Fruit fly (Drosophila melanogaster) whole organism, wandering third instar larva: ENCODE data around the gene CG7966.

ENCODE experiments used
- Abd-B ChIP-seq: fragments of >200 bp; optimal IDR thresholded peaks from 2 replicates; lab custom pipeline; 2017; ENCODE audit warnings: missing biosample characterization, missing genetic modification characterization
- CG32264 ChIP-seq: fragments of 200-800 bp; sonication (Bioruptor generic); optimal IDR thresholded peaks from 2 replicates; lab custom pipeline; 2016; ENCODE audit warnings: missing biosample characterization, missing genetic modification characterization
- CG9705 ChIP-seq: fragments of 200-800 bp; sonication (Bioruptor generic); optimal IDR thresholded peaks from 2 replicates; lab custom pipeline; 2018; ENCODE audit warnings: missing biosample characterization, mild to moderate bottlenecking, missing genetic modification characterization
- CrebA ChIP-seq: fragments of 200-800 bp; sonication (Bioruptor generic); optimal IDR thresholded peaks from 2 replicates; lab custom pipeline; 2016; ENCODE audit warnings: missing biosample characterization, mild to moderate bottlenecking, missing genetic modification characterization, borderline replicate concordance
- Dfd ChIP-seq: fragments of >200 bp; optimal IDR thresholded peaks from 2 replicates; lab custom pipeline; 2017; ENCODE audit warnings: missing biosample characterization, missing genetic modification characterization
- Dif ChIP-seq: fragments of 200-275, 200-300 bp; sonication (Bioruptor generic); optimal IDR thresholded peaks from 2 replicates; lab custom pipeline; 2018; ENCODE audit warnings: missing biosample characterization, missing genetic modification characterization; ENCODE audit not compliant: partially characterized antibody
- GATAd ChIP-seq: sonication (Bioruptor generic); optimal IDR thresholded peaks from 2 replicates; lab custom pipeline; 2016; ENCODE audit warnings: missing biosample characterization, missing genetic modification characterization
- HLH106 ChIP-seq: fragments of 200-800 bp; optimal IDR thresholded peaks from 3 replicates; lab custom pipeline; 2019; ENCODE audit warnings: missing biosample characterization, mild to moderate bottlenecking, missing genetic modification characterization, moderate library complexity
- Hnf4 ChIP-seq: fragments of 200-800 bp; sonication (Bioruptor generic); optimal IDR thresholded peaks from 2 replicates; lab custom pipeline; 2016; ENCODE audit warnings: missing biosample characterization, mild to moderate bottlenecking, missing genetic modification characterization
- Hr78 ChIP-seq: fragments of >200 bp; optimal IDR thresholded peaks from 2 replicates; lab custom pipeline; 2017; ENCODE audit warnings: missing biosample characterization, missing genetic modification characterization
- Hr83 ChIP-seq: fragments of 200-300 bp; sonication (Bioruptor generic); optimal IDR thresholded peaks from 2 replicates; lab custom pipeline; 2016; ENCODE audit warnings: missing biosample characterization, mild to moderate bottlenecking, missing genetic modification characterization, moderate library complexity; ENCODE audit not compliant: poor library complexity, severe bottlenecking
- Jra ChIP-seq: sonication (Bioruptor generic); optimal IDR thresholded peaks from 2 replicates; lab custom pipeline; 2016; ENCODE audit warnings: missing biosample characterization, missing genetic modification characterization
- Mio ChIP-seq: sonication (Bioruptor generic); optimal IDR thresholded peaks from 2 replicates; lab custom pipeline; 2016; ENCODE audit warnings: missing biosample characterization, missing genetic modification characterization
- Myc ChIP-seq: fragments of >200 bp; optimal IDR thresholded peaks from 2 replicates; lab custom pipeline; 2017
- N ChIP-seq: fragments of >200 bp; optimal IDR thresholded peaks from 2 replicates; lab custom pipeline; 2018; ENCODE audit warnings: missing biosample characterization, missing external identifiers, missing genetic modification characterization
- OdsH ChIP-seq: fragments of 200-800 bp; sonication (Bioruptor generic); optimal IDR thresholded peaks from 2 replicates; lab custom pipeline; 2016; ENCODE audit warnings: missing biosample characterization, mild to moderate bottlenecking, missing genetic modification characterization
- Rel ChIP-seq, 2 experiments: fragments of 200-800 bp; sonication (Bioruptor generic) in 1 of 2; optimal IDR thresholded peaks; 2 replicates in 1 of 2; 3 replicates in 1 of 2; lab custom pipeline; 2016 to 2019; ENCODE audit warnings: mild to moderate bottlenecking in 2 of 2, missing biosample characterization in 2 of 2, missing genetic modification characterization in 2 of 2, moderate library complexity in 1 of 2
- Sp1 ChIP-seq: fragments of 200-800 bp; sonication (Bioruptor generic); optimal IDR thresholded peaks from 3 replicates; lab custom pipeline; 2019; ENCODE audit warnings: missing biosample characterization, mild to moderate bottlenecking, missing genetic modification characterization, moderate library complexity
- Vsx2 ChIP-seq: fragments of 200-300, 225-300 bp; sonication (Bioruptor generic); optimal IDR thresholded peaks from 2 replicates; lab custom pipeline; 2018; ENCODE audit warnings: missing biosample characterization, missing genetic modification characterization; ENCODE audit not compliant: partially characterized antibody
- br ChIP-seq: fragments of 200-800 bp; sonication (Bioruptor generic); optimal IDR thresholded peaks from 2 replicates; lab custom pipeline; 2016; ENCODE audit warnings: missing biosample characterization, missing genetic modification characterization
- brk ChIP-seq: fragments of 200-800 bp; sonication (Bioruptor generic); optimal IDR thresholded peaks from 2 replicates; lab custom pipeline; 2016; ENCODE audit warnings: missing biosample characterization, mild to moderate bottlenecking, missing genetic modification characterization
- dl ChIP-seq, 2 experiments: fragments of 175-275, 200-275 bp in 1 of 2; fragments of 200-275 bp in 1 of 2; sonication (Bioruptor generic); optimal IDR thresholded peaks; lab custom pipeline; 2018; ENCODE audit warnings: mild to moderate bottlenecking in 2 of 2, missing biosample characterization in 2 of 2, missing genetic modification characterization in 2 of 2, moderate library complexity in 2 of 2; ENCODE audit not compliant: partially characterized antibody in 2 of 2, insufficient read depth in 1 of 2
- dmrt93B ChIP-seq: fragments of 200-800 bp; sonication (Bioruptor generic); optimal IDR thresholded peaks from 2 replicates; lab custom pipeline; 2018; ENCODE audit warnings: missing biosample characterization, mild to moderate bottlenecking, missing genetic modification characterization
- dsf ChIP-seq: sonication (Bioruptor generic); optimal IDR thresholded peaks from 2 replicates; lab custom pipeline; 2016; ENCODE audit warnings: missing biosample characterization, missing genetic modification characterization, borderline replicate concordance
- ey ChIP-seq: fragments of 200-800 bp; sonication (Bioruptor generic); optimal IDR thresholded peaks from 2 replicates; lab custom pipeline; 2016; ENCODE audit warnings: missing biosample characterization, missing genetic modification characterization
- foxo ChIP-seq, 2 experiments: fragments of 200-800 bp; sonication (Bioruptor generic); optimal IDR thresholded peaks; 2 replicates in 1 of 2; 3 replicates in 1 of 2; lab custom pipeline; 2016 to 2017; ENCODE audit warnings: missing biosample characterization in 2 of 2, missing genetic modification characterization in 2 of 2
- fru ChIP-seq: fragments of 200-800 bp; sonication (Bioruptor generic); optimal IDR thresholded peaks from 3 replicates; lab custom pipeline; 2016; ENCODE audit warnings: missing biosample characterization, mild to moderate bottlenecking, missing genetic modification characterization
- h ChIP-seq: fragments of 200-800 bp; sonication (Bioruptor generic); optimal IDR thresholded peaks from 3 replicates; lab custom pipeline; 2016; ENCODE audit warnings: missing biosample characterization, mild to moderate bottlenecking, missing genetic modification characterization
- jim ChIP-seq: fragments of 175-275, 200-325 bp; sonication (Bioruptor generic); optimal IDR thresholded peaks from 2 replicates; lab custom pipeline; 2016; ENCODE audit warnings: missing biosample characterization, mild to moderate bottlenecking, missing genetic modification characterization
- lola ChIP-seq: fragments of >200 bp; optimal IDR thresholded peaks from 2 replicates; lab custom pipeline; 2017; ENCODE audit warnings: missing biosample characterization, missing genetic modification characterization
- pan ChIP-seq: fragments of >200 bp; optimal IDR thresholded peaks from 2 replicates; lab custom pipeline; 2017
- psq ChIP-seq: fragments of 200-800 bp; sonication (Bioruptor generic); optimal IDR thresholded peaks from 3 replicates; lab custom pipeline; 2017; ENCODE audit warnings: missing biosample characterization, mild to moderate bottlenecking, missing genetic modification characterization, moderate library complexity
- rgr ChIP-seq: fragments of 200-800 bp; sonication (Bioruptor generic); optimal IDR thresholded peaks from 3 replicates; lab custom pipeline; 2016; ENCODE audit warnings: missing biosample characterization, mild to moderate bottlenecking, missing genetic modification characterization
- sage ChIP-seq: fragments of 200-800 bp; sonication (Bioruptor generic); optimal IDR thresholded peaks from 2 replicates; lab custom pipeline; 2016; ENCODE audit warnings: missing biosample characterization, mild to moderate bottlenecking, missing genetic modification characterization
- sv ChIP-seq: fragments of 200-800 bp; sonication (Bioruptor generic); optimal IDR thresholded peaks from 3 replicates; lab custom pipeline; 2016; ENCODE audit warnings: missing biosample characterization, missing genetic modification characterization
- tai ChIP-seq: sonication (Bioruptor generic); optimal IDR thresholded peaks from 2 replicates; lab custom pipeline; 2016; ENCODE audit warnings: missing biosample characterization, missing genetic modification characterization
- usp ChIP-seq: fragments of >200 bp; optimal IDR thresholded peaks from 2 replicates; lab custom pipeline; 2017; ENCODE audit warnings: missing biosample characterization, missing genetic modification characterization
- woc ChIP-seq: sonication (Bioruptor generic); optimal IDR thresholded peaks from 2 replicates; lab custom pipeline; 2016; ENCODE audit warnings: missing biosample characterization, mild to moderate bottlenecking, missing genetic modification characterization

Gene CG7966

DNA sequence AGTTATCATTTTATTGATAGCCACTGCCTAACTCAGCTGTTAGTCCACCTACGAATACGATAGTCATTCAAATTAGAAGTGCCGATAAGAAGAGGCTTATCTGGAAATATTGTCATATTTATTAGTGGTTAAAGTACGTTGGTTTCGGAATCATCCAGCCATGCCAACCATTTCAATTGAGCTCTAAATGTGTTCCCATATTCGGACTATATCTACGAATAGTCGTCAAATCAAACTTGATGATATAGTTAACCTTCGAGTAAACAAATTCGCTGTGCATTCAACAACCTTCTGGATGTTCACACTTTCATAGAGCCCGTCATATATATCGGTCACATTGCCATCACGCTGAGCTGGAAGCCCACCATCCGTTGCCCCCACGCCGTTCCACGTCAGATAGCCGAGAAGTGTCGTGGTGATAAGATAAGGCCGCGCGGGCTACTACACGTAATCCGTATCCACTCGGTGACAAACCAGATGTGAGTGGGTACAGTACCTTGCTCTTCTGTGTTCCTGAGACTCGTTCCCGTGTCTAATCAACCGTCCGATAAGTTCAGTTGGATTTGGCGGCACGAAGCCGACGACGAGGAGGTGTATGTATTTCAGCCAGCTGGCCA, 32.9 kb downstream of the CG7966 start:
- TF ChIP-seq dl (GFP tag; optimal IDR thresholded peaks at IDR 0.05; lab: Kevin White, UChicago; ENCODE audit: insufficient read depth in 1 of 2, partially characterized antibody in 2 of 2) (no peak), Rel (GFP tag; optimal IDR thresholded peaks at IDR 0.05; lab: Kevin White, UChicago) (no peak), Rel (tag; optimal IDR thresholded peaks at IDR 0.05; lab: Kevin White, UChicago) (peak; percentile 73), h (peak; percentile 73)

DNA sequence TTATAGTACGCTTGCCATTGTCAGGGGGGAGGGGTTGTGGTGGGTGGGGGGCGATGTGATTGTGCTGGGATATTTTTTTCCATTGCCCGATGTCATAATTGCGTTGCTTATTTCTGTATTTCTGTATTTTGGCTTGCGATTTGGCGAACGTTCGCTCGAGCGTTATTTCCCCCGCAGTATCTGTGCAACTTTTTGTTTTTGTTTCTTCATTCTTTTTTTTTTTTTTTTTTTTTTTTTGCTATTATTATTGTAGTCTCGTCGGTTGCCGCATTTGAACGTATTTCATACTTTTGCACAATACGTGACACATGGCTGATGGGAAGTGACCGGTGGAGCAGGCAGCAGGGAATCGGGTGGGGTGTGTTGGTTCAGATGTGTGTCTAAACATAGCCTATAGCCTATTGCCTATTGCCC, 33.6 kb downstream of the CG7966 start:
- TF ChIP-seq Myc (no peak), h (peak; percentile 50), Jra (GFP tag; lab: Kevin White, UChicago) (no peak), Hnf4 (GFP tag; lab: Kevin White, UChicago) (no peak), psq (no peak), sv (no peak), rgr (GFP tag; lab: Kevin White, UChicago) (peak; percentile 59), GATAd (GFP tag; lab: Kevin White, UChicago) (no peak), OdsH (no peak), woc (GFP tag; lab: Kevin White, UChicago) (no peak), Rel (GFP tag; optimal IDR thresholded peaks at IDR 0.05; lab: Kevin White, UChicago) (no peak), Rel (tag; optimal IDR thresholded peaks at IDR 0.05; lab: Kevin White, UChicago) (peak; percentile 93), Sp1 (GFP tag; lab: Kevin White, UChicago) (no peak), br (no peak)

DNA sequence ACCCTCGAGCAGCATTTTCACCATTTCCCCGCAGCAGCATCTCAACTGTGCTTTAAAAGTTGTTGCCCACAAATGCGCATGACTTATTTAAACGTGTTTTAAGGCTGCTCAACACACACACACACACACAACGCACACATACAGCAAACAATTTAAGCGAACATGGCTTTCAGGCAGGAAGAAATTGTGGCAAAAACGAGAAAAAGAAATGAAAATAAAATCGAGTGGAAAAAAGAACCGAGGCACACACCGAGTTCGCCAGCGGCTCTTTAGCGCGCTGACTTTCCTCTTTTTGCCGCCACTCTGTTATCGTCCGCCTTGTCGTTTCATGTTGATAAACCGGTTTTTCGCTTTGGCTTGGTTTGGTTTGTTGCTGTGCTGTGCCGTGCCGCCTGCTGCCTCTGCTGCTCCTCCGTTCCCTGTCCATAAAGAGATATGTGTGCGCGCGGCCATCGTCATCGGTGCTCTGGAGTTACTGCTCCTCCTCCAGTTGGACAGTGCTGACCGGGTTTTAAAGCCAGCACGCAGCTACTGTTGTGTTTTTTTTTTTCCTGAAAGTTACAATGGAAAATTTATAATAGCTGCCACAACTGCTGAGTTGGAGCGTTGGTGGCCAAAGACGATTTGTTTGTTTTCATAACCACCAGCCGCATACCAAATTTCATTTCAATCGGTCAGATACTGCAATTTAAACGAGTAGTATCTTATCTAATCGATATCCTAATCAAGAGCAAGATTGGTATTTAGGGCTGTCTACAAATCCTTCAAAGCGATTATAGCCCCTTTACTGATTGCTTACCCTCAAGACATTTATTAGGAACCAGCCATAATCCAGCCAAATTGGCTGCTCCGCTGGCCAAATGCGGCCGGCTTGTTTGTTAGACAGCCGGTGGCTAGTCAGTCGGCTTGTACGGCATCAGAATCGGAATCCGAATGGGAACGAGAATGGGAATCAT, 35.2 kb downstream of the CG7966 start:
- no peak for TF ChIP-seq Abd-B (GFP tag; lab: Kevin White, UChicago)
- peak; percentile 42 for TF ChIP-seq h
- TF ChIP-seq CG9705 = no peak
- TF ChIP-seq rgr (GFP tag; lab: Kevin White, UChicago) = no peak
- no peak for TF ChIP-seq CrebA (GFP tag; lab: Kevin White, UChicago)
- no peak for TF ChIP-seq Hr78 (GFP tag; lab: Kevin White, UChicago)
- TF ChIP-seq GATAd (GFP tag; lab: Kevin White, UChicago) = no peak
- TF ChIP-seq Hr83 (GFP tag; lab: Kevin White, UChicago) = peak; percentile 65
- TF ChIP-seq lola = no peak
- TF ChIP-seq HLH106 (tag; lab: Kevin White, UChicago) = peak; percentile 4
- TF ChIP-seq jim (GFP tag; lab: Kevin White, UChicago) = peak; percentile 21
- TF ChIP-seq pan = no peak
- TF ChIP-seq ey = peak; percentile 21
- no peak for TF ChIP-seq dsf
- peak; percentile 9 for TF ChIP-seq tai (GFP tag; lab: Kevin White, UChicago)
- TF ChIP-seq dmrt93B (GFP tag; lab: Kevin White, UChicago) = no peak
- TF ChIP-seq Mio = no peak
- peak; percentile 68 for TF ChIP-seq Dif (GFP tag; lab: Kevin White, UChicago)
- TF ChIP-seq usp (GFP tag; lab: Kevin White, UChicago) = no peak
- peak; percentile 9 for TF ChIP-seq CG32264 (GFP tag; lab: Kevin White, UChicago)
- TF ChIP-seq Rel (GFP tag; optimal IDR thresholded peaks at IDR 0.05; lab: Kevin White, UChicago) = peak; percentile 87
- TF ChIP-seq Rel (tag; optimal IDR thresholded peaks at IDR 0.05; lab: Kevin White, UChicago) = peak; percentile 73
- TF ChIP-seq sv = no peak
- peak; percentile 16 for TF ChIP-seq Hnf4 (GFP tag; lab: Kevin White, UChicago)
- TF ChIP-seq Jra (GFP tag; lab: Kevin White, UChicago) = peak; percentile 25
- peak; percentile 11 for TF ChIP-seq OdsH
- peak; percentile 69 for TF ChIP-seq psq
- TF ChIP-seq foxo (GFP tag; optimal IDR thresholded peaks at IDR 0.05; lab: Kevin White, UChicago) = peak; percentile 22 to 72
- no peak for TF ChIP-seq Dfd
- peak; percentile 56 for TF ChIP-seq brk (GFP tag; lab: Kevin White, UChicago)
- TF ChIP-seq Sp1 (GFP tag; lab: Kevin White, UChicago) = no peak
- TF ChIP-seq fru = peak; percentile 62
- TF ChIP-seq woc (GFP tag; lab: Kevin White, UChicago) = peak; percentile 87
- peak; percentile 36 for TF ChIP-seq br
- TF ChIP-seq Myc = peak; percentile 96
- no peak for TF ChIP-seq N
- TF ChIP-seq sage (GFP tag; lab: Kevin White, UChicago) = peak; percentile 46
- no peak for TF ChIP-seq Vsx2
- peak; percentile 60 to 71 for TF ChIP-seq dl (GFP tag; optimal IDR thresholded peaks at IDR 0.05; lab: Kevin White, UChicago; ENCODE audit: insufficient read depth in 1 of 2, partially characterized antibody in 2 of 2)
